Fruit fly (Drosophila melanogaster) S2 (cell line): Measurements from ENCODE around the gene CG31810.

Experiments
- CG8478 ChIP-seq: fragments of >200 bp; optimal IDR thresholded peaks from 2 replicates; lab custom pipeline; 2018
- CTCF ChIP-seq, 2 experiments: fragments of >200 bp; optimal IDR thresholded peaks; 2 replicates each; lab custom pipeline; 2018

dm6 chr2L:16803638-16804037 lies 48.5 kb downstream of the CG31810 start:
- TF ChIP-seq CTCF (optimal IDR thresholded peaks at IDR 0.05; lab: Kevin White, UChicago) = no peak
- no peak for TF ChIP-seq CG8478
